Worm (Caenorhabditis elegans) whole organism, young adult: ENCODE results near the gene ador-1.
A peak's percentile ranks its signal among the peaks of the same experiment; 100 is the strongest.

Source experiments
- B0261.1 ChIP-seq: sonication (generic microtip); optimal IDR thresholded peaks from 2 replicates; lab custom pipeline; 2016; ENCODE audit warnings: mild to moderate bottlenecking, missing genetic modification characterization, moderate library complexity, missing compliant biosample characterization
- C17E4.6 ChIP-seq: fragments of 200-800 bp; sonication (Bioruptor generic); IDR thresholded peaks from 2 replicates; pipeline ENCODE4 v1.3.6; 2022; ENCODE audit warnings: missing genetic modification reagents, missing genetic modification characterization, missing compliant biosample characterization
- F10E7.11 ChIP-seq: sonication (generic microtip); optimal IDR thresholded peaks from 2 replicates; lab custom pipeline; 2017; ENCODE audit warnings: mild to moderate bottlenecking, missing genetic modification characterization, moderate library complexity, missing compliant biosample characterization
- F22D6.2 ChIP-seq: sonication (generic microtip); optimal IDR thresholded peaks from 2 replicates; lab custom pipeline; 2016; ENCODE audit warnings: mild to moderate bottlenecking, missing genetic modification characterization, missing compliant biosample characterization
- F37B4.10 ChIP-seq: fragments of 200-800 bp; sonication (Bioruptor generic); IDR thresholded peaks from 2 replicates; pipeline ENCODE4 v1.3.6; 2022; ENCODE audit warnings: missing genetic modification characterization, missing compliant biosample characterization
- F49E8.2 ChIP-seq: sonication (generic microtip); optimal IDR thresholded peaks from 3 replicates; lab custom pipeline; 2017; ENCODE audit warnings: missing genetic modification characterization, mild to moderate bottlenecking, missing compliant biosample characterization, antibody characterized with exemption, moderate library complexity; ENCODE audit not compliant: insufficient read depth
- F55B11.4 ChIP-seq: sonication (generic microtip); optimal IDR thresholded peaks from 2 replicates; lab custom pipeline; 2016; ENCODE audit warnings: missing compliant biosample characterization, missing genetic modification characterization, borderline replicate concordance; ENCODE audit not compliant: insufficient read depth
- F57A8.1 ChIP-seq: fragments of 200-800 bp; sonication (Bioruptor generic); optimal IDR thresholded peaks from 2 replicates; lab custom pipeline; 2018; ENCODE audit warnings: mild to moderate bottlenecking, missing genetic modification characterization, moderate library complexity, missing compliant biosample characterization
- K11D2.4 ChIP-seq: fragments of 200-800 bp; sonication (Bioruptor generic); IDR thresholded peaks from 2 replicates; pipeline ENCODE4 v1.3.6; 2022; ENCODE audit warnings: missing genetic modification reagents, missing genetic modification characterization, missing compliant biosample characterization
- Y53F4B.3 ChIP-seq: fragments of 200-800 bp; sonication (Bioruptor generic); IDR thresholded peaks from 2 replicates; pipeline ENCODE4 v1.3.6; 2022; ENCODE audit warnings: missing genetic modification reagents, missing genetic modification characterization, missing compliant biosample characterization
- Y56A3A.18 ChIP-seq: fragments of 200-800 bp; sonication (Bioruptor generic); IDR thresholded peaks from 2 replicates; pipeline ENCODE4 v1.3.6; 2022; ENCODE audit warnings: missing genetic modification reagents, missing genetic modification characterization, missing compliant biosample characterization
- akir-1 ChIP-seq: fragments of 200-800 bp; sonication (Bioruptor generic); optimal IDR thresholded peaks from 2 replicates; lab custom pipeline; 2018; ENCODE audit warnings: mild to moderate bottlenecking, missing genetic modification characterization, moderate library complexity, missing compliant biosample characterization
- aptf-3 ChIP-seq: fragments of 200-800 bp; sonication (Bioruptor generic); IDR thresholded peaks from 2 replicates; pipeline ENCODE4 v1.3.6; 2022; ENCODE audit warnings: missing genetic modification characterization, missing compliant biosample characterization
- atf-7 ChIP-seq: sonication (generic microtip); optimal IDR thresholded peaks from 2 replicates; lab custom pipeline; 2017; ENCODE audit warnings: mild to moderate bottlenecking, missing genetic modification characterization, missing compliant biosample characterization
- athp-1 ChIP-seq: sonication (generic microtip); optimal IDR thresholded peaks from 2 replicates; lab custom pipeline; 2017; ENCODE audit warnings: mild to moderate bottlenecking, missing genetic modification characterization, missing compliant biosample characterization
- attf-3 ChIP-seq: fragments of 200-800 bp; sonication (Bioruptor generic); conservative IDR thresholded peaks from 2 replicates; pipeline ENCODE4 v1.3.6; 2022; ENCODE audit warnings: missing genetic modification reagents, missing genetic modification characterization, missing compliant biosample characterization
- bed-1 ChIP-seq: fragments of 200-800 bp; sonication (Bioruptor generic); IDR thresholded peaks from 2 replicates; pipeline ENCODE4 v1.3.6; 2022; ENCODE audit warnings: missing genetic modification reagents, missing genetic modification characterization, missing compliant biosample characterization
- bed-2 ChIP-seq: fragments of 200-800 bp; sonication (Bioruptor generic); IDR thresholded peaks from 2 replicates; pipeline ENCODE4 v1.3.6; 2022; ENCODE audit warnings: missing genetic modification reagents, missing genetic modification characterization, missing compliant biosample characterization
- die-1 ChIP-seq: sonication (generic microtip); optimal IDR thresholded peaks from 2 replicates; lab custom pipeline; 2016; ENCODE audit warnings: missing genotype, mild to moderate bottlenecking, missing genetic modification characterization, missing compliant biosample characterization
- dox-1 ChIP-seq: fragments of 200-800 bp; sonication (Bioruptor generic); IDR thresholded peaks from 2 replicates; pipeline ENCODE4 v1.3.6; 2022; ENCODE audit warnings: missing genetic modification reagents, missing genetic modification characterization, missing compliant biosample characterization
- dpff-1 ChIP-seq: sonication (generic microtip); optimal IDR thresholded peaks from 2 replicates; lab custom pipeline; 2017; ENCODE audit warnings: mild to moderate bottlenecking, missing genetic modification characterization, missing compliant biosample characterization
- gei-17 ChIP-seq: fragments of 200-800 bp; sonication (Bioruptor generic); optimal IDR thresholded peaks from 2 replicates; lab custom pipeline; 2018; ENCODE audit warnings: mild to moderate bottlenecking, missing genetic modification characterization, missing compliant biosample characterization
- him-1 ChIP-seq: sonication (generic microtip); optimal IDR thresholded peaks from 2 replicates; lab custom pipeline; 2016; ENCODE audit warnings: missing genotype, missing genetic modification reagents, missing genetic modification characterization, missing compliant biosample characterization
- hlh-26 ChIP-seq: fragments of 200-800 bp; sonication (Bioruptor generic); conservative IDR thresholded peaks from 2 replicates; pipeline ENCODE4 v1.3.6; 2022; ENCODE audit warnings: missing genetic modification reagents, missing genetic modification characterization, missing compliant biosample characterization
- hmg-20 ChIP-seq: fragments of 200-800 bp; sonication (Bioruptor generic); IDR thresholded peaks from 2 replicates; pipeline ENCODE4 v1.3.6; 2022; ENCODE audit warnings: missing genetic modification reagents, missing genetic modification characterization, missing compliant biosample characterization
- lin-26 ChIP-seq: fragments of 200-800 bp; sonication (Bioruptor generic); IDR thresholded peaks from 2 replicates; pipeline ENCODE4 v1.3.6; 2022; ENCODE audit warnings: missing genetic modification reagents, missing genetic modification characterization, missing compliant biosample characterization
- lin-35 ChIP-seq, 3 experiments: fragments of 150-350 bp in 2 of 3; sonication (generic microtip) in 1 of 3; optimal IDR thresholded peaks; 2 replicates each; lab custom pipeline; 2014 to 2018; ENCODE audit warnings: missing biosample characterization in 3 of 3, missing genetic modification characterization in 3 of 3, missing genetic modification reagents in 3 of 3
- lin-54 ChIP-seq: fragments of 200-800 bp; sonication (Bioruptor generic); optimal IDR thresholded peaks from 2 replicates; lab custom pipeline; 2018; ENCODE audit warnings: mild to moderate bottlenecking, missing genetic modification characterization, missing compliant biosample characterization
- lir-1 ChIP-seq: fragments of 200-800 bp; sonication (Bioruptor generic); conservative IDR thresholded peaks from 2 replicates; pipeline ENCODE4 v1.3.6; 2022; ENCODE audit warnings: missing genetic modification reagents, missing genetic modification characterization, missing compliant biosample characterization
- lsl-1 ChIP-seq: fragments of 200-800 bp; sonication (Bioruptor generic); optimal IDR thresholded peaks from 2 replicates; lab custom pipeline; 2018; ENCODE audit warnings: mild to moderate bottlenecking, missing genetic modification characterization, moderate library complexity, missing compliant biosample characterization
- madf-3 ChIP-seq: fragments of 200-800 bp; sonication (Bioruptor generic); IDR thresholded peaks from 2 replicates; pipeline ENCODE4 v1.3.6; 2022; ENCODE audit warnings: missing genetic modification reagents, missing genetic modification characterization, missing compliant biosample characterization
- mxl-1 ChIP-seq: sonication (generic microtip); optimal IDR thresholded peaks from 2 replicates; lab custom pipeline; 2016; ENCODE audit warnings: missing genetic modification characterization, missing compliant biosample characterization
- nfya-1 ChIP-seq: sonication (generic microtip); optimal IDR thresholded peaks from 2 replicates; lab custom pipeline; 2017; ENCODE audit warnings: antibody characterized with exemption, missing compliant biosample characterization, missing genetic modification characterization, borderline replicate concordance; ENCODE audit not compliant: insufficient read depth
- nhr-27 ChIP-seq: fragments of 200-800 bp; sonication (Bioruptor generic); optimal IDR thresholded peaks from 2 replicates; lab custom pipeline; 2018; ENCODE audit warnings: mild to moderate bottlenecking, missing genetic modification characterization, moderate library complexity, missing compliant biosample characterization
- pha-4 ChIP-seq: fragments of 150-350 bp; sonication (generic microtip); optimal IDR thresholded peaks from 2 replicates; lab custom pipeline; 2014; ENCODE audit warnings: missing biosample characterization, missing genetic modification reagents, missing genetic modification characterization
- rcor-1 ChIP-seq: fragments of 200-800 bp; sonication (Bioruptor generic); IDR thresholded peaks from 2 replicates; pipeline ENCODE4 v1.3.6; 2022; ENCODE audit warnings: missing genetic modification reagents, missing genetic modification characterization, missing compliant biosample characterization
- sdz-38 ChIP-seq: sonication (generic microtip); optimal IDR thresholded peaks from 2 replicates; lab custom pipeline; 2016; ENCODE audit warnings: missing genotype, missing genetic modification characterization, missing compliant biosample characterization
- somi-1 ChIP-seq: fragments of 200-800 bp; sonication (Bioruptor generic); optimal IDR thresholded peaks from 2 replicates; lab custom pipeline; 2018; ENCODE audit warnings: mild to moderate bottlenecking, missing genetic modification characterization, missing compliant biosample characterization
- sptf-2 ChIP-seq: fragments of 200-800 bp; sonication (Bioruptor generic); optimal IDR thresholded peaks from 2 replicates; lab custom pipeline; 2018; ENCODE audit warnings: mild to moderate bottlenecking, missing genetic modification characterization, missing compliant biosample characterization
- tbp1 ChIP-seq: fragments of 200-800 bp; sonication (Bioruptor generic); optimal IDR thresholded peaks from 2 replicates; lab custom pipeline; 2018; ENCODE audit warnings: mild to moderate bottlenecking, missing genetic modification characterization, missing compliant biosample characterization
- tlf-1 ChIP-seq: fragments of 200-800 bp; sonication (Bioruptor generic); optimal IDR thresholded peaks from 2 replicates; lab custom pipeline; 2018; ENCODE audit warnings: mild to moderate bottlenecking, missing genetic modification characterization, missing compliant biosample characterization
- unc-130 ChIP-seq: sonication (generic microtip); optimal IDR thresholded peaks from 2 replicates; lab custom pipeline; 2016; ENCODE audit warnings: missing genetic modification reagents, missing genetic modification characterization, missing compliant biosample characterization
- zfh-2 ChIP-seq: fragments of 200-800 bp; sonication (Bioruptor generic); conservative IDR thresholded peaks from 2 replicates; pipeline ENCODE4 v1.3.6; 2022; ENCODE audit warnings: missing genetic modification reagents, missing genetic modification characterization, missing compliant biosample characterization
- zim-3 ChIP-seq: sonication (generic microtip); optimal IDR thresholded peaks from 2 replicates; lab custom pipeline; 2017; ENCODE audit warnings: mild to moderate bottlenecking, missing genetic modification characterization, moderate library complexity, missing compliant biosample characterization
- ztf-18 ChIP-seq: sonication (generic microtip); optimal IDR thresholded peaks from 2 replicates; lab custom pipeline; 2016; ENCODE audit warnings: missing genotype, mild to moderate bottlenecking, missing genetic modification characterization, missing compliant biosample characterization
- ztf-22 ChIP-seq: fragments of 200-800 bp; sonication (Bioruptor generic); optimal IDR thresholded peaks from 2 replicates; lab custom pipeline; 2018; ENCODE audit warnings: mild to moderate bottlenecking, missing genetic modification characterization, moderate library complexity, missing compliant biosample characterization
- ztf-25 ChIP-seq: fragments of 200-800 bp; sonication (Bioruptor generic); IDR thresholded peaks from 2 replicates; pipeline ENCODE4 v1.3.6; 2022; ENCODE audit warnings: missing genetic modification reagents, missing genetic modification characterization, missing compliant biosample characterization
- ztf-26 ChIP-seq: sonication (generic microtip); optimal IDR thresholded peaks from 2 replicates; lab custom pipeline; 2017; ENCODE audit warnings: missing genetic modification characterization, missing compliant biosample characterization
- ztf-3 ChIP-seq: fragments of 200-800 bp; sonication (Bioruptor generic); optimal IDR thresholded peaks from 2 replicates; lab custom pipeline; 2018; ENCODE audit warnings: mild to moderate bottlenecking, missing genetic modification characterization, missing compliant biosample characterization

Gene ador-1

DNA sequence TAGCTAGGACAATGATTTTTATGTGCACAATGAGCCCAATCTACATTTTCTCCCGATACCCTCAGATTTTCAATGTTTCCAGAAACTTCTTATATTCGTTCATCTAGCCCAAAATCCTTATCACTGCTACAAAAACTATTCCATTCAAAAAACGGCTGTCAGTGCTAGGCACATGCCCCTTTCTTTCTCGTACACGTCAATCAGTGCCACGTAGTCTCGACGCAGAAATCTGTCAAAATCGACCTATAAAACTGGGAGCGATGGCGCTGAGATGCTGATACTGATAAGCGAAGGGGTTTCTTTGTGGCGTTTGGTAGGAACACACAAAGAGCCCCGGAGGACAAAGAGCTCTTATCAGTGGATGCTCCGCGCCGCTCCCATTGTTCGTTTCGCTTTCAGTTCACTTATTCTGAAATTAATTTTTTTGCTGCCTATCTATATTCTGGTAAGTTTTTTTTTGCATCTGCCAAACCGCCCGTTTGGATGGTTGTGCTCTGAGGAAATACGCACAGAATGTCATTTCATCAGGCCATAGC is 16.2 kb upstream of the ador-1 start, which contains the start of gene srh-70 (continued):
- TF ChIP-seq F55B11.4 (tag; lab: Kevin White, UChicago) (no peak), ztf-18 (peak; percentile 1), hmg-20 (GFP tag; lab: Robert Waterston, UW) (no peak), akir-1 (GFP tag; lab: Kevin White, UChicago) (no peak), zim-3 (tag; lab: Kevin White, UChicago) (no peak), tlf-1 (peak; percentile 79), zfh-2 (GFP tag; lab: Robert Waterston, UW) (no peak), ztf-25 (GFP tag; lab: Robert Waterston, UW) (no peak), lin-26 (GFP tag; lab: Robert Waterston, UW) (no peak), pha-4 (tag; lab: Kevin White, UChicago) (no peak), lir-1 (no peak), lin-54 (GFP tag; lab: Kevin White, UChicago) (peak; percentile 58), Y53F4B.3 (no peak), hlh-26 (GFP tag; lab: Robert Waterston, UW) (no peak), sdz-38 (tag; lab: Kevin White, UChicago) (no peak), ztf-26 (tag; lab: Kevin White, UChicago) (no peak), bed-1 (GFP tag; lab: Robert Waterston, UW) (no peak), K11D2.4 (0 out of 2 replicates have a peak, but pooled peaks have one; percentile 15), B0261.1 (no peak), attf-3 (GFP tag; lab: Robert Waterston, UW) (no peak), somi-1 (GFP tag; lab: Kevin White, UChicago) (no peak), sptf-2 (GFP tag; lab: Kevin White, UChicago) (no peak), atf-7 (tag; lab: Kevin White, UChicago) (peak; percentile 83), F49E8.2 (tag; lab: Kevin White, UChicago) (no peak), F22D6.2 (tag; lab: Kevin White, UChicago) (no peak), Y56A3A.18 (GFP tag; lab: Robert Waterston, UW) (0 out of 2 replicates have a peak, but pooled peaks have one; percentile 29), ztf-3 (GFP tag; lab: Kevin White, UChicago) (no peak), him-1 (tag; lab: Kevin White, UChicago) (no peak), ztf-22 (peak; percentile 12), F57A8.1 (no peak), gei-17 (no peak), nfya-1 (tag; lab: Kevin White, UChicago) (no peak), athp-1 (tag; lab: Kevin White, UChicago) (no peak), unc-130 (no peak), madf-3 (GFP tag; lab: Robert Waterston, UW) (no peak), F37B4.10 (GFP tag; lab: Robert Waterston, UW) (no peak), nhr-27 (tag; lab: Kevin White, UChicago) (no peak), mxl-1 (tag; lab: Kevin White, UChicago) (no peak), rcor-1 (GFP tag; lab: Robert Waterston, UW) (no peak), bed-2 (no peak), F10E7.11 (tag; lab: Kevin White, UChicago) (no peak), die-1 (no peak), lin-35 (GFP tag; optimal IDR thresholded peaks at IDR 0.05; lab: Kevin White, UChicago) (no peak), lsl-1 (GFP tag; lab: Kevin White, UChicago) (no peak), dpff-1 (tag; lab: Kevin White, UChicago) (no peak), aptf-3 (GFP tag; lab: Robert Waterston, UW) (no peak), dox-1 (GFP tag; lab: Robert Waterston, UW) (peak; percentile 79), tbp1 (GFP tag; lab: Kevin White, UChicago) (peak; percentile 57), C17E4.6 (GFP tag; lab: Robert Waterston, UW) (no peak)
